Fruit fly (Drosophila melanogaster): Measurements from ENCODE around the gene r.

The r gene

dm6 chrX:16654931-16655409, at the start of gene r, which contains the start of gene Nemp (continued):
- TF ChIP-seq otp (GFP tag; IDR thresholded peaks at IDR 0.05) = no peak
- TF ChIP-seq CG31388 (GFP tag; optimal IDR thresholded peaks at IDR 0.05) = no peak
- TF ChIP-seq Bgb (GFP tag; IDR thresholded peaks at IDR 0.05; ENCODE audit: partially characterized antibody) = peak; percentile 65
- no peak for TF ChIP-seq ttk (GFP tag; IDR thresholded peaks at IDR 0.05)
- peak; percentile 74 for TF ChIP-seq CG13287 (GFP tag; IDR thresholded peaks at IDR 0.05; ENCODE audit: partially characterized antibody)
- TF ChIP-seq Hr39 (optimal IDR thresholded peaks at IDR 0.05) = no peak
- no peak for TF ChIP-seq CG2678 (tag; optimal IDR thresholded peaks at IDR 0.05)
- TF ChIP-seq unc-4 (GFP tag; IDR thresholded peaks at IDR 0.05; ENCODE audit: partially characterized antibody) = peak; percentile 71
- TF ChIP-seq CG11093 (GFP tag; IDR thresholded peaks at IDR 0.05) = no peak
- TF ChIP-seq CG7271 (tag; optimal IDR thresholded peaks at IDR 0.05) = no peak
- no peak for TF ChIP-seq z (GFP tag; IDR thresholded peaks at IDR 0.05)
- no peak for TF ChIP-seq pros (GFP tag; optimal IDR thresholded peaks at IDR 0.05)
- peak; percentile 77 for TF ChIP-seq CG15601 (tag; optimal IDR thresholded peaks at IDR 0.05)
- TF ChIP-seq Sox100B (GFP tag; optimal IDR thresholded peaks at IDR 0.05) = no peak
- peak; percentile 40 for TF ChIP-seq stwl (tag; optimal IDR thresholded peaks at IDR 0.05)
- peak; percentile 40 for TF ChIP-seq HmgZ (tag; optimal IDR thresholded peaks at IDR 0.05)
- TF ChIP-seq amos (GFP tag; IDR thresholded peaks at IDR 0.05; ENCODE audit: partially characterized antibody) = peak; percentile 71
- TF ChIP-seq Myb (GFP tag; optimal IDR thresholded peaks at IDR 0.05) = no peak
- peak; percentile 95 for TF ChIP-seq CG3995 (GFP tag; optimal IDR thresholded peaks at IDR 0.05)
- TF ChIP-seq CG1792 (GFP tag; optimal IDR thresholded peaks at IDR 0.05) = no peak
- no peak for TF ChIP-seq eve (GFP tag; optimal IDR thresholded peaks at IDR 0.05)
- TF ChIP-seq gce (GFP tag; IDR thresholded peaks at IDR 0.05) = no peak
- TF ChIP-seq rib (GFP tag; IDR thresholded peaks at IDR 0.05) = no peak
- peak; percentile 72 for TF ChIP-seq p53 (GFP tag; optimal IDR thresholded peaks at IDR 0.05)
- TF ChIP-seq Doc2 (GFP tag; IDR thresholded peaks at IDR 0.05) = no peak
- no peak for TF ChIP-seq zf30C (GFP tag; optimal IDR thresholded peaks at IDR 0.05)
- no peak for TF ChIP-seq prd (optimal IDR thresholded peaks at IDR 0.05)
- TF ChIP-seq prd (GFP tag; IDR thresholded peaks at IDR 0.05) = no peak
- no peak for TF ChIP-seq Hr78 (GFP tag; optimal IDR thresholded peaks at IDR 0.05)
- peak; percentile 70 for TF ChIP-seq pzg (GFP tag; optimal IDR thresholded peaks at IDR 0.05)
- TF ChIP-seq tna (GFP tag; IDR thresholded peaks at IDR 0.05; ENCODE audit: partially characterized antibody) = 0 out of 2 replicates have a peak, but pooled peaks have one; percentile 14
- no peak for TF ChIP-seq CG2889 (GFP tag; IDR thresholded peaks at IDR 0.05)
- TF ChIP-seq trem (tag; optimal IDR thresholded peaks at IDR 0.05) = peak; percentile 24
- no peak for TF ChIP-seq tgo (GFP tag; IDR thresholded peaks at IDR 0.05)
- TF ChIP-seq HLH3B (GFP tag; IDR thresholded peaks at IDR 0.05) = no peak
- TF ChIP-seq CG2129 (GFP tag; IDR thresholded peaks at IDR 0.05; ENCODE audit: partially characterized antibody) = peak; percentile 43
- peak in 1 of 2 experiments; percentile 37 for TF ChIP-seq Hr51 (GFP tag; optimal IDR thresholded peaks at IDR 0.05)
- peak; percentile 77 for TF ChIP-seq CG16813 (GFP tag; IDR thresholded peaks at IDR 0.05; ENCODE audit: partially characterized antibody)
- TF ChIP-seq Ets97D (GFP tag; optimal IDR thresholded peaks at IDR 0.05) = peak; percentile 29
- no peak for TF ChIP-seq chm (GFP tag; IDR thresholded peaks at IDR 0.05)
- peak; percentile 45 for TF ChIP-seq phol (tag; optimal IDR thresholded peaks at IDR 0.05)
- TF ChIP-seq scrt (GFP tag; optimal IDR thresholded peaks at IDR 0.05) = no peak
- TF ChIP-seq vfl (GFP tag; optimal IDR thresholded peaks at IDR 0.05) = no peak
- no peak for TF ChIP-seq CG3726 (GFP tag; IDR thresholded peaks at IDR 0.05)
- TF ChIP-seq CoRest (tag; optimal IDR thresholded peaks at IDR 0.05) = peak; percentile 38
- TF ChIP-seq Rx (GFP tag; IDR thresholded peaks at IDR 0.05) = no peak
- no peak for TF ChIP-seq Usf (GFP tag; optimal IDR thresholded peaks at IDR 0.05)
- TF ChIP-seq sens (GFP tag) = peak; percentile 54
- no peak for TF ChIP-seq fd3F (GFP tag; optimal IDR thresholded peaks at IDR 0.05)
- TF ChIP-seq pum (GFP tag; optimal IDR thresholded peaks at IDR 0.05) = no peak
- TF ChIP-seq nmo (GFP tag; optimal IDR thresholded peaks at IDR 0.05) = peak; percentile 54
